2 fruit fly cellular contexts compared by ENCODE assay signal in genomic region chr3L:5770113-5770798, dm6.
TF ChIP-seq lines count a peak whose summit lies in the region.

No protein-coding gene starts in this region.

TF ChIP-seq in whole organism, embryonic, 481 proteins besides CTCF, POLR2A, EP300 and RAD21 (continued from another document):
- TF ChIP-seq Jarid2 (GFP tag; optimal IDR thresholded peaks at IDR 0.05; lab: Kevin White, UChicago) (no peak), Optix (GFP tag; IDR thresholded peaks at IDR 0.05; lab: Robert Waterston, UW) (no peak), CG16779 (GFP tag; IDR thresholded peaks at IDR 0.05; lab: Robert Waterston, UW) (no peak), cwo (GFP tag; optimal IDR thresholded peaks at IDR 0.05; lab: Kevin White, UChicago) (peak; percentile 87), scrt (GFP tag; optimal IDR thresholded peaks at IDR 0.05; lab: Kevin White, UChicago) (no peak), zen (tag; optimal IDR thresholded peaks at IDR 0.05; lab: Kevin White, UChicago) (no peak), YL-1 (GFP tag; optimal IDR thresholded peaks at IDR 0.05; lab: Kevin White, UChicago) (peak; percentile 58), Adf1 (GFP tag; IDR thresholded peaks at IDR 0.05; lab: Robert Waterston, UW) (peak; percentile 76), CG8359 (GFP tag; optimal IDR thresholded peaks at IDR 0.05; lab: Kevin White, UChicago; ENCODE audit: borderline replicate concordance) (no peak), Atf-2 (GFP tag; optimal IDR thresholded peaks at IDR 0.05; lab: Kevin White, UChicago) (no peak), bsh (GFP tag; optimal IDR thresholded peaks at IDR 0.05; lab: Kevin White, UChicago) (peak in 1 of 2 experiments; percentile 83), Drgx (GFP tag; IDR thresholded peaks at IDR 0.05; lab: Robert Waterston, UW) (peak; percentile 7), oc (tag; optimal IDR thresholded peaks at IDR 0.05; lab: Kevin White, UChicago) (no peak), Hmr (GFP tag; optimal IDR thresholded peaks at IDR 0.05; lab: Kevin White, UChicago) (no peak), CG32772 (GFP tag; IDR thresholded peaks at IDR 0.05; lab: Robert Waterston, UW) (0 out of 2 replicates have a peak, but pooled peaks have one; percentile 11), Sin3A (optimal IDR thresholded peaks at IDR 0.05; lab: Kevin White, UChicago) (peak; percentile 14), cad (GFP tag; optimal IDR thresholded peaks at IDR 0.05; lab: Kevin White, UChicago) (peak; percentile 45), odd (GFP tag; optimal IDR thresholded peaks at IDR 0.05; lab: Kevin White, UChicago) (no peak), CG12236 (GFP tag; optimal IDR thresholded peaks at IDR 0.05; lab: Kevin White, UChicago) (no peak), exex (tag; optimal IDR thresholded peaks at IDR 0.05; lab: Kevin White, UChicago) (no peak), CG12155 (GFP tag; optimal IDR thresholded peaks at IDR 0.05; lab: Kevin White, UChicago) (no peak), CG7786 (GFP tag; optimal IDR thresholded peaks at IDR 0.05; lab: Kevin White, UChicago) (no peak), chinmo (GFP tag; IDR thresholded peaks at IDR 0.05; lab: Robert Waterston, UW; ENCODE audit: partially characterized antibody) (0 out of 4 replicates have a peak, but pooled peaks have one; percentile 55), CG13287 (GFP tag; IDR thresholded peaks at IDR 0.05; lab: Robert Waterston, UW; ENCODE audit: partially characterized antibody) (no peak), Hand (GFP tag; optimal IDR thresholded peaks at IDR 0.05; lab: Kevin White, UChicago) (no peak), dm (GFP tag; optimal IDR thresholded peaks at IDR 0.05; lab: Kevin White, UChicago) (peak; percentile 27), Eip74EF (GFP tag; optimal IDR thresholded peaks at IDR 0.05; lab: Kevin White, UChicago) (no peak)

TF ChIP-seq in whole organism, prepupa, 60 proteins besides CTCF, POLR2A, EP300 and RAD21 (continued from another document):
- no peak for TF ChIP-seq CG11294 (GFP tag; IDR thresholded peaks at IDR 0.05; lab: Robert Waterston, UW)
- TF ChIP-seq acj6 (GFP tag; optimal IDR thresholded peaks at IDR 0.05; lab: Kevin White, UChicago), result no peak
- TF ChIP-seq CG6854 (GFP tag; optimal IDR thresholded peaks at IDR 0.05; lab: Kevin White, UChicago), result peak; percentile 41
- peak; percentile 82 for TF ChIP-seq CG3032 (tag; optimal IDR thresholded peaks at IDR 0.05; lab: Kevin White, UChicago)
- TF ChIP-seq ss (GFP tag; optimal IDR thresholded peaks at IDR 0.05; lab: Kevin White, UChicago), result peak; percentile 94 to 97
- no peak for TF ChIP-seq cyc (GFP tag; optimal IDR thresholded peaks at IDR 0.05; lab: Kevin White, UChicago)
- TF ChIP-seq CG6276 (GFP tag; optimal IDR thresholded peaks at IDR 0.05; lab: Kevin White, UChicago), result peak; percentile 77
- peak; percentile 62 for TF ChIP-seq fd59A (GFP tag; optimal IDR thresholded peaks at IDR 0.05; lab: Kevin White, UChicago)
- TF ChIP-seq Ets21C (GFP tag; optimal IDR thresholded peaks at IDR 0.05; lab: Kevin White, UChicago), result no peak
- TF ChIP-seq Eip78C (GFP tag; lab: Kevin White, UChicago), result peak; percentile 79
- peak; percentile 37 for TF ChIP-seq fkh (GFP tag; optimal IDR thresholded peaks at IDR 0.05; lab: Kevin White, UChicago)
- no peak for TF ChIP-seq OdsH (GFP tag; optimal IDR thresholded peaks at IDR 0.05; lab: Kevin White, UChicago)
- no peak for TF ChIP-seq Hr4 (GFP tag; optimal IDR thresholded peaks at IDR 0.05; lab: Kevin White, UChicago)
- peak in 1 of 2 experiments; percentile 58 for TF ChIP-seq salr (GFP tag; optimal IDR thresholded peaks at IDR 0.05; lab: Kevin White, UChicago)
- peak; percentile 59 for TF ChIP-seq vri (GFP tag; optimal IDR thresholded peaks at IDR 0.05; lab: Kevin White, UChicago)
- no peak for TF ChIP-seq Sox102F (GFP tag; optimal IDR thresholded peaks at IDR 0.05; lab: Kevin White, UChicago)
- TF ChIP-seq CG15336 (GFP tag; IDR thresholded peaks at IDR 0.05; lab: Robert Waterston, UW), result peak; percentile 52
- TF ChIP-seq spab (GFP tag; optimal IDR thresholded peaks at IDR 0.05; lab: Kevin White, UChicago), result peak; percentile 86
- no peak for TF ChIP-seq CG8319 (GFP tag; optimal IDR thresholded peaks at IDR 0.05; lab: Kevin White, UChicago)
- no peak for TF ChIP-seq pdm3 (GFP tag; optimal IDR thresholded peaks at IDR 0.05; lab: Kevin White, UChicago)
- peak; percentile 94 for TF ChIP-seq CG9139 (GFP tag; optimal IDR thresholded peaks at IDR 0.05; lab: Kevin White, UChicago)
- peak; percentile 85 for TF ChIP-seq CG1621 (tag; optimal IDR thresholded peaks at IDR 0.05; lab: Kevin White, UChicago)
- no peak for TF ChIP-seq Hr38 (GFP tag; optimal IDR thresholded peaks at IDR 0.05; lab: Kevin White, UChicago)
- no peak for TF ChIP-seq Sox14 (GFP tag; optimal IDR thresholded peaks at IDR 0.05; lab: Kevin White, UChicago)
- peak; percentile 94 for TF ChIP-seq CG6808 (GFP tag; optimal IDR thresholded peaks at IDR 0.05; lab: Kevin White, UChicago)
- TF ChIP-seq Eip75B (GFP tag; optimal IDR thresholded peaks at IDR 0.05; lab: Kevin White, UChicago), result peak; percentile 69
- TF ChIP-seq net (GFP tag; optimal IDR thresholded peaks at IDR 0.05; lab: Kevin White, UChicago), result peak; percentile 78
- TF ChIP-seq CG34406 (GFP tag; optimal IDR thresholded peaks at IDR 0.05; lab: Kevin White, UChicago), result peak; percentile 41
- no peak for TF ChIP-seq CG31627 (GFP tag; optimal IDR thresholded peaks at IDR 0.05; lab: Kevin White, UChicago)
- TF ChIP-seq CG16779 (tag; optimal IDR thresholded peaks at IDR 0.05; lab: Kevin White, UChicago), result peak; percentile 85
- no peak for TF ChIP-seq CG7368 (GFP tag; optimal IDR thresholded peaks at IDR 0.05; lab: Kevin White, UChicago)
- no peak for TF ChIP-seq CG8632 (GFP tag; optimal IDR thresholded peaks at IDR 0.05; lab: Kevin White, UChicago)
- TF ChIP-seq Ets96B (tag; optimal IDR thresholded peaks at IDR 0.05; lab: Kevin White, UChicago), result peak; percentile 83
- no peak for TF ChIP-seq Gug (GFP tag; IDR thresholded peaks at IDR 0.05; lab: Robert Waterston, UW)
- TF ChIP-seq dac (GFP tag; optimal IDR thresholded peaks at IDR 0.05; lab: Kevin White, UChicago), result peak; percentile 6
- TF ChIP-seq fd85E (GFP tag; optimal IDR thresholded peaks at IDR 0.05; lab: Kevin White, UChicago), result no peak
- peak; percentile 53 for TF ChIP-seq CG11762 (GFP tag; optimal IDR thresholded peaks at IDR 0.05; lab: Kevin White, UChicago; ENCODE audit: insufficient read depth)
- peak; percentile 46 for TF ChIP-seq CG6792 (GFP tag; optimal IDR thresholded peaks at IDR 0.05; lab: Kevin White, UChicago)
- TF ChIP-seq CG10669 (GFP tag; optimal IDR thresholded peaks at IDR 0.05; lab: Kevin White, UChicago), result peak; percentile 78
- no peak for TF ChIP-seq CG4318 (GFP tag; optimal IDR thresholded peaks at IDR 0.05; lab: Kevin White, UChicago)
- TF ChIP-seq CG3919 (GFP tag; optimal IDR thresholded peaks at IDR 0.05; lab: Kevin White, UChicago), result peak; percentile 12
